Worm (Caenorhabditis elegans): ENCODE results near the gene fbxo-11.2.

fbxo-11.2 gene

DNA sequence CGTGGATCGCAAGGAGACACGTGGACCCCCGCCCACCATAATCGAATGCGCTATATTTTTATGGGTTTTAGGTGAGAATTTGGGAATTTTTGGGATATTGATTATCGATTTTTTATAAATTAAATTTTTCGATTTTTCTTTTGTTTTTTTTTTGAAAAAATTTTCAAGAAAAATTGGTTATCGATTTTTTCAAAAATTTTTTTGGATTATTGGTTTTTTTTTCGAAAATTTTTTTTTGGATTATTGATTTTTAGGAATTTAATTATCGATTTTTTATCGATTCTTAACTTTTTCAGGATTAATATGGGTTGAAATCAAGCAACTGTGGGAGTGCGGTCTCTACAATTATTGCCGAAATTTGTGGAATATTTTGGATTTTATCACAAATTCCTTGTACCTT is 56.5 kb downstream of the fbxo-11.2 start:
- TF ChIP-seq irx-1 (tag; optimal IDR thresholded peaks at IDR 0.05) (no peak), elt-3 (tag; optimal IDR thresholded peaks at IDR 0.05) (no peak), alr-1 (tag; optimal IDR thresholded peaks at IDR 0.05; ENCODE audit: borderline replicate concordance) (no peak), nhr-12 (tag; optimal IDR thresholded peaks at IDR 0.05) (no peak), swsn-7 (tag; optimal IDR thresholded peaks at IDR 0.05) (no peak), unc-86 (tag; optimal IDR thresholded peaks at IDR 0.05) (no peak), C16A3.4 (tag; optimal IDR thresholded peaks at IDR 0.05) (no peak), egl-13 (tag; optimal IDR thresholded peaks at IDR 0.05) (no peak), C04F5.9 (tag; optimal IDR thresholded peaks at IDR 0.05) (no peak), mep-1 (tag; optimal IDR thresholded peaks at IDR 0.05) (no peak), hlh-17 (GFP tag; optimal IDR thresholded peaks at IDR 0.05; ENCODE audit: borderline replicate concordance) (no peak), ama-1 (optimal IDR thresholded peaks at IDR 0.05) (no peak), blmp-1 (tag; optimal IDR thresholded peaks at IDR 0.05) (no peak), rnt-1 (tag; optimal IDR thresholded peaks at IDR 0.05) (no peak), nhr-47 (tag; optimal IDR thresholded peaks at IDR 0.05) (no peak), C34B4.2 (tag; optimal IDR thresholded peaks at IDR 0.05) (no peak), nhr-90 (tag; optimal IDR thresholded peaks at IDR 0.05; ENCODE audit: poor library complexity) (no peak), nhr-237 (tag; optimal IDR thresholded peaks at IDR 0.05) (no peak), lsy-2 (tag; optimal IDR thresholded peaks at IDR 0.05) (no peak)

Measured in whole organism, L1 larva.